Worm (Caenorhabditis elegans): ENCODE data around the gene nphp-4.

DNA sequence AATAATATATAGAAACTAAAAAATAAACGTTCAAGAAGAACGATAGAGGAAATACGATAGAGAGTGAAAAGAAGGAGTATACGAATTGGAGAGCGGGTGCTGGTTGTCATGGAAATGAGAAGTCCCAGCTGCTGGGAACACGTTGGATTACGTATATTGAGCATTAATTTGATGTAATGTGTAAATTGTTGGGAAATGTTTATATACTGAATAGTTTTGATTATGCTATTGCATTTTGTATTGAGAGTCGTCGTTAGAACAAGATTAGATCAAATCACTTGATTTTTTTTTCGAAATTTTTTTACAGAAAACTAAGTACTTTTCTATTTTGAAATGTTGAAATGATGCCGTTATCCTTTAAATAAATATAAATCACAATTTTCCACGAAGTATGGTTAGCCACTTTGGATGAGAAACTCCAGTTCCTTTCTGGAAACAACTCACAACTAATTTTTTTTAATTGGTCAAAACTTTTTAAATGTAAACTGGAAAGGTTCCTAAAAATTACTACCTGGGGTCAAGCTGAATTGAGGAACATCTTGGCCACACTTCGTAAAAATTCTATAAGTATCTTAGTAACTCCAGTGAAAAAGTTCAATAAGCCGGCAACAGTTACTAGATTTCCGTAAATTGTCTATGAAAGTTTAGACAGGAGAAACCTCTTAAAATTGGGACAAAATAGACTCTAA lies at the start of gene nphp-4:
- TF ChIP-seq nfya-1 (tag; optimal IDR thresholded peaks at IDR 0.05) (no peak), ceh-2 (tag; optimal IDR thresholded peaks at IDR 0.05) (no peak), unc-86 (tag; optimal IDR thresholded peaks at IDR 0.05) (no peak)
